Worm (Caenorhabditis elegans): ENCODE data around the gene Y62H9A.12.

Y62H9A.12 gene

ce11 chrX:11902661-11903060, 11.3 kb upstream of the Y62H9A.12 start, which contains the start of gene Y62H9A.10:
TSS of gene Y62H9A.10 (minus strand) at chrX:11902761.
- TF ChIP-seq ama-1 (optimal IDR thresholded peaks at IDR 0.05), result no peak
- TF ChIP-seq nhr-6 (tag; optimal IDR thresholded peaks at IDR 0.05), result no peak
- TF ChIP-seq nhr-25 (tag; optimal IDR thresholded peaks at IDR 0.05), result no peak
- TF ChIP-seq lin-39 (tag; optimal IDR thresholded peaks at IDR 0.05), result no peak
- TF ChIP-seq C34F6.9 (tag; optimal IDR thresholded peaks at IDR 0.05), result no peak
- TF ChIP-seq nhr-237 (tag; optimal IDR thresholded peaks at IDR 0.05), result no peak
- no peak for TF ChIP-seq elt-3 (tag; optimal IDR thresholded peaks at IDR 0.05)
- TF ChIP-seq ceh-82 (tag; optimal IDR thresholded peaks at IDR 0.05), result no peak
- no peak for TF ChIP-seq F13H6.1 (tag; optimal IDR thresholded peaks at IDR 0.05)
- TF ChIP-seq sma-9 (GFP tag; optimal IDR thresholded peaks at IDR 0.05), result no peak
- no peak for TF ChIP-seq sma-9 (tag; optimal IDR thresholded peaks at IDR 0.05)
- TF ChIP-seq mbf-1 (tag; optimal IDR thresholded peaks at IDR 0.05), result no peak

ce11 chrX:11906626-11907025, 7.3 kb upstream of the Y62H9A.12 start:
- TF ChIP-seq dmd-4 (tag; optimal IDR thresholded peaks at IDR 0.05) (no peak), unc-39 (tag; optimal IDR thresholded peaks at IDR 0.05) (no peak), ztf-4 (tag; optimal IDR thresholded peaks at IDR 0.05) (no peak), aly-2 (tag; optimal IDR thresholded peaks at IDR 0.05) (no peak), lsy-2 (tag; optimal IDR thresholded peaks at IDR 0.05) (no peak), nhr-25 (tag; optimal IDR thresholded peaks at IDR 0.05) (no peak), sem-4 (tag; optimal IDR thresholded peaks at IDR 0.05) (no peak), C34F6.9 (tag; optimal IDR thresholded peaks at IDR 0.05) (no peak), ceh-82 (tag; optimal IDR thresholded peaks at IDR 0.05) (no peak), unc-62 (GFP tag; optimal IDR thresholded peaks at IDR 0.05) (no peak), alr-1 (tag; optimal IDR thresholded peaks at IDR 0.05) (no peak), nhr-129 (tag; optimal IDR thresholded peaks at IDR 0.05) (no peak), nhr-23 (tag; optimal IDR thresholded peaks at IDR 0.05) (no peak), lin-39 (tag; optimal IDR thresholded peaks at IDR 0.05) (no peak), nhr-21 (tag; optimal IDR thresholded peaks at IDR 0.05) (no peak)

- TF ChIP-seq nhr-129 (tag; optimal IDR thresholded peaks at IDR 0.05) (no peak), lin-11 (tag; optimal IDR thresholded peaks at IDR 0.05) (no peak), unc-55 (GFP tag; optimal IDR thresholded peaks at IDR 0.05) (no peak), ceh-82 (tag; optimal IDR thresholded peaks at IDR 0.05) (no peak), C34F6.9 (tag; optimal IDR thresholded peaks at IDR 0.05) (no peak), mab-5 (tag; optimal IDR thresholded peaks at IDR 0.05) (no peak), blmp-1 (tag; optimal IDR thresholded peaks at IDR 0.05; ENCODE audit: insufficient read depth) (no peak), sma-9 (GFP tag; optimal IDR thresholded peaks at IDR 0.05) (no peak), sma-9 (tag; optimal IDR thresholded peaks at IDR 0.05) (no peak), peb-1 (tag; optimal IDR thresholded peaks at IDR 0.05) (no peak), egl-27 (tag; optimal IDR thresholded peaks at IDR 0.05) (no peak)
Measured at ce11 chrX:11907263-11907662, 6.7 kb upstream of the Y62H9A.12 start, which contains the start of gene Y62H9A.11. TSS of gene Y62H9A.11 (minus strand) at chrX:11907363.

- TF ChIP-seq nhr-21 (tag; optimal IDR thresholded peaks at IDR 0.05) (no peak), blmp-1 (tag; optimal IDR thresholded peaks at IDR 0.05; ENCODE audit: insufficient read depth) (no peak), snpc-4 (tag; optimal IDR thresholded peaks at IDR 0.05) (no peak), ceh-16 (tag; optimal IDR thresholded peaks at IDR 0.05) (no peak), unc-55 (GFP tag; optimal IDR thresholded peaks at IDR 0.05) (no peak), unc-39 (tag; optimal IDR thresholded peaks at IDR 0.05) (no peak), R02D3.7 (tag; optimal IDR thresholded peaks at IDR 0.05) (no peak), aly-2 (tag; optimal IDR thresholded peaks at IDR 0.05) (no peak), unc-62 (GFP tag; optimal IDR thresholded peaks at IDR 0.05) (no peak), zag-1 (tag; optimal IDR thresholded peaks at IDR 0.05) (no peak), ceh-82 (tag; optimal IDR thresholded peaks at IDR 0.05) (no peak), lin-39 (tag; optimal IDR thresholded peaks at IDR 0.05) (no peak), lsy-2 (tag; optimal IDR thresholded peaks at IDR 0.05) (no peak), nhr-10 (tag; optimal IDR thresholded peaks at IDR 0.05) (no peak), sma-9 (GFP tag; optimal IDR thresholded peaks at IDR 0.05) (no peak), sma-9 (tag; optimal IDR thresholded peaks at IDR 0.05) (no peak)
Measured at ce11 chrX:11908226-11908625, 5.7 kb upstream of the Y62H9A.12 start.

ce11 chrX:11909168-11909567, 4.8 kb upstream of the Y62H9A.12 start:
- TF ChIP-seq fos-1 (tag; optimal IDR thresholded peaks at IDR 0.05) (peak; percentile 74), nhr-129 (tag; optimal IDR thresholded peaks at IDR 0.05) (no peak), skn-1 (tag; optimal IDR thresholded peaks at IDR 0.05) (peak; percentile 57), nhr-23 (tag; optimal IDR thresholded peaks at IDR 0.05) (no peak)
